Worm (Caenorhabditis elegans): ENCODE measurements around the gene pqn-74.

ce11 chrIV:13330547-13330946, 659 bp downstream of the pqn-74 start:
- TF ChIP-seq him-1 (tag; optimal IDR thresholded peaks at IDR 0.05) (no peak), W03F9.2 (tag; optimal IDR thresholded peaks at IDR 0.05) (no peak)
